Worm (Caenorhabditis elegans) whole organism, late embryonic: ENCODE results near the gene ced-6.

Experiments used
- F13H6.1 ChIP-seq: sonication (generic microtip); optimal IDR thresholded peaks from 2 replicates; lab custom pipeline; 2016; ENCODE audit warnings: missing genetic modification characterization, missing compliant biosample characterization
- K02D7.2 ChIP-seq: sonication (generic microtip); optimal IDR thresholded peaks from 2 replicates; lab custom pipeline; 2017; ENCODE audit warnings: mild to moderate bottlenecking, missing genetic modification characterization, missing compliant biosample characterization
- K09A11.1 ChIP-seq: sonication (generic microtip); optimal IDR thresholded peaks from 2 replicates; lab custom pipeline; 2017; ENCODE audit warnings: antibody characterized with exemption, mild to moderate bottlenecking, missing genetic modification characterization, missing compliant biosample characterization; ENCODE audit not compliant: insufficient read depth
- Y22D7AL.16 ChIP-seq: sonication (generic microtip); optimal IDR thresholded peaks from 2 replicates; lab custom pipeline; 2016; ENCODE audit warnings: missing genetic modification characterization, missing compliant biosample characterization
- ahr-1 ChIP-seq: sonication (generic microtip); optimal IDR thresholded peaks from 2 replicates; lab custom pipeline; 2016; ENCODE audit warnings: missing genetic modification characterization, missing compliant biosample characterization
- ama-1 ChIP-seq: fragments of 150-350 bp; optimal IDR thresholded peaks from 2 replicates; lab custom pipeline; 2014
- ceh-14 ChIP-seq: sonication (generic microtip); optimal IDR thresholded peaks from 2 replicates; lab custom pipeline; 2016; ENCODE audit warnings: missing genotype, missing genetic modification characterization, missing compliant biosample characterization
- ceh-18 ChIP-seq: sonication (generic microtip); optimal IDR thresholded peaks from 2 replicates; lab custom pipeline; 2016; ENCODE audit warnings: missing genetic modification characterization, missing compliant biosample characterization
- ceh-19 ChIP-seq: fragments of 200-800 bp; sonication (Bioruptor generic); optimal IDR thresholded peaks from 2 replicates; lab custom pipeline; 2018; ENCODE audit warnings: mild to moderate bottlenecking, missing genetic modification characterization, missing compliant biosample characterization
- ceh-2 ChIP-seq: sonication (generic microtip); optimal IDR thresholded peaks from 2 replicates; lab custom pipeline; 2016; ENCODE audit warnings: missing genotype, missing genetic modification characterization, missing compliant biosample characterization
- ceh-24 ChIP-seq: sonication (generic microtip); optimal IDR thresholded peaks from 2 replicates; lab custom pipeline; 2016; ENCODE audit warnings: mild to moderate bottlenecking, missing genetic modification characterization, missing compliant biosample characterization
- ceh-30 ChIP-seq: fragments of 150-350 bp; optimal IDR thresholded peaks from 2 replicates; lab custom pipeline; 2014; ENCODE audit warnings: missing biosample characterization, missing genetic modification characterization
- ceh-31 ChIP-seq: sonication (generic microtip); optimal IDR thresholded peaks from 2 replicates; lab custom pipeline; 2016; ENCODE audit warnings: missing genetic modification characterization, missing compliant biosample characterization
- ceh-45 ChIP-seq: fragments of 200-800 bp; sonication (Bioruptor generic); IDR thresholded peaks from 2 replicates; pipeline ENCODE4 v1.3.6; 2022; ENCODE audit warnings: missing genetic modification reagents, missing genetic modification characterization, missing compliant biosample characterization
- ceh-48 ChIP-seq: sonication (generic microtip); optimal IDR thresholded peaks from 2 replicates; lab custom pipeline; 2016; ENCODE audit warnings: missing genetic modification characterization, inconsistent platforms, missing compliant biosample characterization
- ceh-6 ChIP-seq: fragments of 200-800 bp; sonication (Bioruptor generic); optimal IDR thresholded peaks from 2 replicates; lab custom pipeline; 2018; ENCODE audit warnings: mild to moderate bottlenecking, missing genetic modification characterization, missing compliant biosample characterization
- ceh-9 ChIP-seq: sonication (generic microtip); optimal IDR thresholded peaks from 2 replicates; lab custom pipeline; 2016; ENCODE audit warnings: mild to moderate bottlenecking, missing genetic modification characterization, inconsistent platforms, missing compliant biosample characterization
- dmd-4 ChIP-seq: sonication (generic microtip); optimal IDR thresholded peaks from 2 replicates; lab custom pipeline; 2016; ENCODE audit warnings: borderline replicate concordance, missing genetic modification characterization, missing compliant biosample characterization
- elt-2 ChIP-seq: sonication (generic microtip); optimal IDR thresholded peaks from 2 replicates; lab custom pipeline; 2016; ENCODE audit warnings: missing genetic modification reagents, missing genetic modification characterization, missing compliant biosample characterization
- ets-4 ChIP-seq: sonication (generic microtip); optimal IDR thresholded peaks from 2 replicates; lab custom pipeline; 2016; ENCODE audit warnings: missing genetic modification characterization, missing compliant biosample characterization
- fax-1 ChIP-seq: sonication (generic microtip); optimal IDR thresholded peaks from 2 replicates; lab custom pipeline; 2016; ENCODE audit warnings: missing genotype, missing genetic modification characterization, missing compliant biosample characterization
- fkh-6 ChIP-seq: sonication (generic microtip); optimal IDR thresholded peaks from 2 replicates; lab custom pipeline; 2016; ENCODE audit warnings: missing genetic modification characterization, missing compliant biosample characterization
- hlh-13 ChIP-seq: fragments of 200-800 bp; sonication (Bioruptor generic); optimal IDR thresholded peaks from 2 replicates; lab custom pipeline; 2018; ENCODE audit warnings: mild to moderate bottlenecking, missing genetic modification characterization, missing compliant biosample characterization
- hlh-15 ChIP-seq: sonication (generic microtip); optimal IDR thresholded peaks from 2 replicates; lab custom pipeline; 2016; ENCODE audit warnings: missing genetic modification characterization, missing compliant biosample characterization
- hlh-30 ChIP-seq: sonication (generic microtip); optimal IDR thresholded peaks from 2 replicates; lab custom pipeline; 2017; ENCODE audit warnings: antibody characterized with exemption, missing genetic modification characterization, missing compliant biosample characterization; ENCODE audit not compliant: insufficient read depth
- hlh-6 ChIP-seq: sonication (generic microtip); optimal IDR thresholded peaks from 2 replicates; lab custom pipeline; 2016; ENCODE audit warnings: missing genotype, missing genetic modification characterization, missing compliant biosample characterization
- hlh-8 ChIP-seq: sonication (generic microtip); optimal IDR thresholded peaks from 2 replicates; lab custom pipeline; 2016; ENCODE audit warnings: missing genotype, missing genetic modification characterization, missing compliant biosample characterization
- lin-11 ChIP-seq: fragments of 200-800 bp; sonication (Bioruptor generic); optimal IDR thresholded peaks from 2 replicates; lab custom pipeline; 2018; ENCODE audit warnings: mild to moderate bottlenecking, missing genetic modification characterization, missing compliant biosample characterization
- madf-2 ChIP-seq: sonication (generic microtip); optimal IDR thresholded peaks from 2 replicates; lab custom pipeline; 2017; ENCODE audit warnings: missing genetic modification characterization, missing compliant biosample characterization
- mec-3 ChIP-seq: sonication (generic microtip); optimal IDR thresholded peaks from 2 replicates; lab custom pipeline; 2016; ENCODE audit warnings: borderline replicate concordance, missing genetic modification characterization, missing compliant biosample characterization
- nfya-1 ChIP-seq: sonication (generic microtip); optimal IDR thresholded peaks from 2 replicates; lab custom pipeline; 2017; ENCODE audit warnings: missing genetic modification characterization, mild to moderate bottlenecking, missing compliant biosample characterization, antibody characterized with exemption, moderate library complexity
- nhr-11 ChIP-seq: fragments of 150-350 bp; optimal IDR thresholded peaks from 2 replicates; lab custom pipeline; 2014; ENCODE audit warnings: missing biosample characterization, missing genetic modification characterization
- npax-4 ChIP-seq: sonication (generic microtip); optimal IDR thresholded peaks from 2 replicates; lab custom pipeline; 2016; ENCODE audit warnings: missing genetic modification characterization, missing compliant biosample characterization
- odd-2 ChIP-seq: sonication (generic microtip); optimal IDR thresholded peaks from 2 replicates; lab custom pipeline; 2017; ENCODE audit warnings: antibody characterized with exemption, mild to moderate bottlenecking, missing genetic modification characterization, missing compliant biosample characterization
- pag-3 ChIP-seq: sonication (generic microtip); optimal IDR thresholded peaks from 2 replicates; lab custom pipeline; 2016; ENCODE audit warnings: missing compliant biosample characterization, missing genetic modification characterization, borderline replicate concordance
- pat-9 ChIP-seq: fragments of 200-800 bp; sonication (Bioruptor generic); optimal IDR thresholded peaks from 2 replicates; lab custom pipeline; 2018; ENCODE audit warnings: mild to moderate bottlenecking, missing genetic modification characterization, moderate library complexity, missing compliant biosample characterization
- pha-2 ChIP-seq: sonication (generic microtip); optimal IDR thresholded peaks from 2 replicates; lab custom pipeline; 2017; ENCODE audit warnings: mild to moderate bottlenecking, missing genetic modification characterization, missing compliant biosample characterization
- pha-4 ChIP-seq: fragments of 150-350 bp; optimal IDR thresholded peaks from 2 replicates; lab custom pipeline; 2018; ENCODE audit warnings: missing biosample characterization, missing genetic modification reagents, missing genetic modification characterization
- pqm-1 ChIP-seq: sonication (generic microtip); optimal IDR thresholded peaks from 2 replicates; lab custom pipeline; 2016; ENCODE audit warnings: missing genetic modification characterization, missing compliant biosample characterization
- ref-2 ChIP-seq: sonication (generic microtip); optimal IDR thresholded peaks from 2 replicates; lab custom pipeline; 2016; ENCODE audit warnings: missing genetic modification characterization, missing compliant biosample characterization
- rnt-1 ChIP-seq: sonication (generic microtip); optimal IDR thresholded peaks from 2 replicates; lab custom pipeline; 2016; ENCODE audit warnings: missing genetic modification characterization, missing compliant biosample characterization
- sox-2 ChIP-seq: fragments of 200-800 bp; sonication (Bioruptor generic); IDR thresholded peaks from 2 replicates; pipeline ENCODE4 v1.3.6; 2022; ENCODE audit warnings: missing genetic modification reagents, missing genetic modification characterization, missing compliant biosample characterization
- sox-4 ChIP-seq: sonication (generic microtip); optimal IDR thresholded peaks from 2 replicates; lab custom pipeline; 2017; ENCODE audit warnings: mild to moderate bottlenecking, missing genetic modification characterization, inconsistent platforms, missing compliant biosample characterization
- syd-9 ChIP-seq: sonication (generic microtip); optimal IDR thresholded peaks from 2 replicates; lab custom pipeline; 2016; ENCODE audit warnings: mild to moderate bottlenecking, missing genetic modification characterization, moderate library complexity, missing compliant biosample characterization
- tbx-2 ChIP-seq: sonication (generic microtip); optimal IDR thresholded peaks from 2 replicates; lab custom pipeline; 2016; ENCODE audit warnings: missing genetic modification characterization, missing compliant biosample characterization
- ttx-3 ChIP-seq: sonication (generic microtip); optimal IDR thresholded peaks from 2 replicates; lab custom pipeline; 2016; ENCODE audit warnings: missing genetic modification reagents, missing genetic modification characterization, missing compliant biosample characterization
- unc-3 ChIP-seq, 2 experiments: fragments of 200-800 bp in 1 of 2; sonication (Bioruptor generic) in 1 of 2; sonication (generic microtip) in 1 of 2; conservative IDR thresholded peaks in 1 of 2; optimal IDR thresholded peaks in 1 of 2; 2 replicates each; pipeline versions ENCODE4 v1.3.6 to Lab custom; 2016 to 2022; ENCODE audit warnings: missing compliant biosample characterization in 2 of 2, missing genetic modification characterization in 2 of 2, missing genetic modification reagents in 1 of 2
- unc-42 ChIP-seq: sonication (generic microtip); optimal IDR thresholded peaks from 2 replicates; lab custom pipeline; 2016; ENCODE audit warnings: missing genotype, missing genetic modification characterization, missing compliant biosample characterization
- unc-55 ChIP-seq: sonication (generic microtip); optimal IDR thresholded peaks from 2 replicates; lab custom pipeline; 2017; ENCODE audit warnings: missing biosample characterization, missing genetic modification reagents, missing genetic modification characterization
- unc-86 ChIP-seq: sonication (generic microtip); optimal IDR thresholded peaks from 2 replicates; lab custom pipeline; 2016; ENCODE audit warnings: missing genetic modification characterization, missing compliant biosample characterization
- ztf-16 ChIP-seq: sonication (generic microtip); optimal IDR thresholded peaks from 2 replicates; lab custom pipeline; 2017; ENCODE audit warnings: missing genetic modification characterization, missing compliant biosample characterization

The ced-6 gene

ce11 chrIII:5621236-5621635 lies 25.7 kb downstream of the ced-6 start (continued):
- TF ChIP-seq pat-9: no peak
- no peak for TF ChIP-seq pha-4 (tag; lab: Kevin White, UChicago)
- TF ChIP-seq nfya-1 (tag; lab: Kevin White, UChicago): peak; percentile 76
- TF ChIP-seq ama-1 (lab: Kevin White, UChicago): no peak
- no peak for TF ChIP-seq K09A11.1
- no peak for TF ChIP-seq fax-1 (tag; lab: Kevin White, UChicago)
- peak; percentile 8 for TF ChIP-seq ceh-18
- peak; percentile 11 for TF ChIP-seq sox-4 (tag; lab: Kevin White, UChicago)
- TF ChIP-seq ceh-19 (GFP tag; lab: Kevin White, UChicago): peak; percentile 40
- TF ChIP-seq syd-9: no peak
- no peak for TF ChIP-seq lin-11 (tag; lab: Kevin White, UChicago)
- TF ChIP-seq hlh-30 (tag; lab: Kevin White, UChicago): peak; percentile 23
- no peak for TF ChIP-seq ztf-16 (tag; lab: Kevin White, UChicago)
- TF ChIP-seq rnt-1: no peak
- TF ChIP-seq ceh-14 (tag; lab: Kevin White, UChicago): peak; percentile 33
- no peak for TF ChIP-seq fkh-6 (tag; lab: Kevin White, UChicago)
- peak; percentile 42 for TF ChIP-seq unc-42 (tag; lab: Kevin White, UChicago)
- TF ChIP-seq ttx-3 (tag; lab: Kevin White, UChicago): no peak
- no peak for TF ChIP-seq mec-3
- TF ChIP-seq hlh-8 (tag; lab: Kevin White, UChicago): no peak
- no peak for TF ChIP-seq hlh-15
- peak; percentile 77 for TF ChIP-seq ceh-31
- no peak for TF ChIP-seq ceh-45 (GFP tag; lab: Robert Waterston, UW)
- no peak for TF ChIP-seq pag-3 (tag; lab: Kevin White, UChicago)
- no peak for TF ChIP-seq ceh-48 (tag; lab: Kevin White, UChicago)
- no peak for TF ChIP-seq odd-2 (tag; lab: Kevin White, UChicago)
- no peak for TF ChIP-seq ceh-9 (tag; lab: Kevin White, UChicago)
- TF ChIP-seq ceh-24 (tag; lab: Kevin White, UChicago): no peak
- no peak for TF ChIP-seq Y22D7AL.16 (tag; lab: Kevin White, UChicago)
- TF ChIP-seq pqm-1 (tag; lab: Kevin White, UChicago): no peak
- peak; percentile 60 for TF ChIP-seq ets-4 (tag; lab: Kevin White, UChicago)
- no peak for TF ChIP-seq hlh-13
- peak; percentile 85 for TF ChIP-seq unc-55
- peak; percentile 33 for TF ChIP-seq ref-2 (tag; lab: Kevin White, UChicago)
- no peak for TF ChIP-seq sox-2
- peak; percentile 44 for TF ChIP-seq tbx-2
- no peak for TF ChIP-seq dmd-4 (tag; lab: Kevin White, UChicago)
- TF ChIP-seq F13H6.1 (tag; lab: Kevin White, UChicago): peak; percentile 23
- TF ChIP-seq ahr-1 (tag; lab: Kevin White, UChicago): no peak
- TF ChIP-seq unc-86: no peak
- TF ChIP-seq ceh-30 (tag; lab: Kevin White, UChicago): no peak
- no peak for TF ChIP-seq K02D7.2 (tag; lab: Kevin White, UChicago)
- TF ChIP-seq nhr-11 (tag; lab: Kevin White, UChicago): no peak
- TF ChIP-seq pha-2 (tag; lab: Kevin White, UChicago): no peak
- TF ChIP-seq ceh-2 (tag; lab: Kevin White, UChicago): peak; percentile 17
- no peak for TF ChIP-seq hlh-6 (tag; lab: Kevin White, UChicago)
- no peak for TF ChIP-seq madf-2 (tag; lab: Kevin White, UChicago)
- TF ChIP-seq ceh-6 (GFP tag; lab: Kevin White, UChicago): no peak
- TF ChIP-seq npax-4 (tag; lab: Kevin White, UChicago): no peak
- TF ChIP-seq unc-3 (GFP tag; conservative IDR thresholded peaks at IDR 0.05; lab: Robert Waterston, UW): no peak
- no peak for TF ChIP-seq unc-3 (tag; optimal IDR thresholded peaks at IDR 0.05; lab: Kevin White, UChicago)
- peak; percentile 63 for TF ChIP-seq elt-2 (tag; lab: Kevin White, UChicago)
- TF ChIP-seq, all 69 proteins: peak for 17
